Worm (Caenorhabditis elegans): Measurements from ENCODE around the gene Y47D7A.19.

Y47D7A.19 gene

DNA sequence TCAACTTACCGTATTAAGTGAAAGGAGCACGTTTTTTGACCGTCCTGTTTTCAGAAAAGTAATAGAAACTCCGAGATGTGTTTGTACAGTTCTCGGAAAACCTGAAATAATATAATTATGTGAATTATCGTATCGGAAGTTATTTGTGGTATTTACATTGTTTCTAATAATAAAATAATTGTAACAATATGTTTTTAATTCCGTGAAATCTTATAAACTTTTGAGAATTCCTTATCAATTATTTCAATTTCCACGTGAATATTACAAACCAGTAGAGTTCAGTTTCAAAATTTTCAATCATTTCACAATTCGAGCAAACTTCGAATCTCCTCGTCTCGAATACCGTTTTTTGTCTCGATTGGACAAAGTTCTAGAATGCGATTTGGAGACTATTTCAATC, 46.9 kb downstream of the Y47D7A.19 start, which contains the start of gene T08H10.3:
Gene T08H10.3, plus strand, starts transcription at position 301 of the 400 bp plus-strand sequence.
- no peak for TF ChIP-seq unc-120 (tag; optimal IDR thresholded peaks at IDR 0.05; ENCODE audit: poor library complexity, severe bottlenecking)
- no peak for TF ChIP-seq blmp-1 (tag; optimal IDR thresholded peaks at IDR 0.05)
- TF ChIP-seq flh-1 (GFP tag; optimal IDR thresholded peaks at IDR 0.05) = no peak
- no peak for TF ChIP-seq M03D4.4 (tag; optimal IDR thresholded peaks at IDR 0.05)
- no peak for TF ChIP-seq ceh-39 (tag; optimal IDR thresholded peaks at IDR 0.05)
- TF ChIP-seq hlh-1 (tag; optimal IDR thresholded peaks at IDR 0.05) = no peak
- no peak for TF ChIP-seq lin-13 (tag; optimal IDR thresholded peaks at IDR 0.05)
- no peak for TF ChIP-seq nhr-76 (tag; optimal IDR thresholded peaks at IDR 0.05)
- TF ChIP-seq nhr-12 (tag; optimal IDR thresholded peaks at IDR 0.05) = no peak
- no peak for TF ChIP-seq nhr-237 (tag; optimal IDR thresholded peaks at IDR 0.05)
